Worm (Caenorhabditis elegans): Measurements from ENCODE around the gene F18H3.4.

F18H3.4 gene

DNA sequence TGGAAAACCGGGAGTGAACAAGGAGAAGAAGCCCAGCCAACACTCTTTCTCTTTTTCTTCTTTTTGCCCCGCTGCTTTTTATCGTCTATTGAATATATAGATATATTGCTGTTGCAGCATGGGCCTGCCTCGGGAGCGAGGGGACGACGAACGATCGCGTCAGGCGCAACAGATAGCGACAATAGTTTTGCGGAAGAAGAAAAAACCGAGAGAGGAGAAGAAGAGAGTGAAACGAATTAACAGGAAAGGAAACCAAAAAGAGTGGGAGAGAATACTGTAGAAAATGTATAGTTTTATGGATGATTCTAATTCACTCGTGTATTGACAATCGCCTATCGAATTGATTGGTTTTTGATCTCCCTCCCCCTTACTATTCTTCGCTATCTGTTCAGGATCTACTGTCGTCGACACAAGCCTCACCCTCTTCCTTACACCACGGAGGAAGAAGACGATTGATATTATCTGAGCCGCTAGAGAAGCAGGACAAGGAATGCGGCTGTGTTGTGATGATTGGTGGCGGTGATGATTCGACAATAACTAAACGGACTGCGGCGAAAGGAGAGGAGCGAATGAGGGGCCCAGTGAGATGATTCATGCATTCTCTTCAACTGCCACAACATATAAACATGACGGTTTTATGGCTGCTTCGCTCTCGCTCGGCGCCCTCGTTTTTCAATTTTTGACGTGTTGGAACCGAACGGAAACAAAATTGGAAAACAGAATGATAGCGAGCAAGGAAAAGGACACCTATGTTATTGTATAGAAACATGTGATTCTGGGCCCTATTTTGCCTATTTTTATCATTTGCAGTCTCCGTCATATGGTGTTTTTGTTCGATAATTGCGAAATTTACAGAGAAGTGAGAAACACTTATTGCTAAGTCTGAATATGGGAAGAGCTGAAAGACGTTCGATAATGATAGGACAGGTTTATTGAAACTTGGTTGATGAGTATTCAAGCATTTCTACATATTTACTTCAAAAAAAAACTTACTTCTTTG is 2.4 kb upstream of the F18H3.4 start (continued):
- TF ChIP-seq nhr-28 (tag; optimal IDR thresholded peaks at IDR 0.05): peak; percentile 40
- TF ChIP-seq F37D6.2 (tag; optimal IDR thresholded peaks at IDR 0.05): no peak
- TF ChIP-seq hlh-30 (tag; optimal IDR thresholded peaks at IDR 0.05; ENCODE audit: insufficient read depth): peak; percentile 58
- no peak for TF ChIP-seq pha-4 (GFP tag; IDR thresholded peaks at IDR 0.05)
- TF ChIP-seq pha-4 (tag; optimal IDR thresholded peaks at IDR 0.05): no peak
- TF ChIP-seq unc-62 (GFP tag; optimal IDR thresholded peaks at IDR 0.05 in 1 of 2): peak in 1 of 2 experiments; percentile 68
- no peak for TF ChIP-seq unc-62 (tag; optimal IDR thresholded peaks at IDR 0.05)
- TF ChIP-seq nhr-11 (tag; optimal IDR thresholded peaks at IDR 0.05): no peak
- peak; percentile 10 for TF ChIP-seq mxl-3 (GFP tag; optimal IDR thresholded peaks at IDR 0.05)
- TF ChIP-seq pqm-1 (tag; optimal IDR thresholded peaks at IDR 0.05): peak; percentile 15
- no peak for TF ChIP-seq Y75B8A.6 (GFP tag; IDR thresholded peaks at IDR 0.05)
- TF ChIP-seq zip-11 (GFP tag; IDR thresholded peaks at IDR 0.05): no peak
- TF ChIP-seq aha-1 (tag): peak; percentile 56
- no peak for TF ChIP-seq skn-1 (tag; optimal IDR thresholded peaks at IDR 0.05)
- TF ChIP-seq mdl-1 (tag; optimal IDR thresholded peaks at IDR 0.05): peak in 1 of 2 experiments; percentile 16
- no peak for TF ChIP-seq F10B5.3 (tag; optimal IDR thresholded peaks at IDR 0.05)

DNA sequence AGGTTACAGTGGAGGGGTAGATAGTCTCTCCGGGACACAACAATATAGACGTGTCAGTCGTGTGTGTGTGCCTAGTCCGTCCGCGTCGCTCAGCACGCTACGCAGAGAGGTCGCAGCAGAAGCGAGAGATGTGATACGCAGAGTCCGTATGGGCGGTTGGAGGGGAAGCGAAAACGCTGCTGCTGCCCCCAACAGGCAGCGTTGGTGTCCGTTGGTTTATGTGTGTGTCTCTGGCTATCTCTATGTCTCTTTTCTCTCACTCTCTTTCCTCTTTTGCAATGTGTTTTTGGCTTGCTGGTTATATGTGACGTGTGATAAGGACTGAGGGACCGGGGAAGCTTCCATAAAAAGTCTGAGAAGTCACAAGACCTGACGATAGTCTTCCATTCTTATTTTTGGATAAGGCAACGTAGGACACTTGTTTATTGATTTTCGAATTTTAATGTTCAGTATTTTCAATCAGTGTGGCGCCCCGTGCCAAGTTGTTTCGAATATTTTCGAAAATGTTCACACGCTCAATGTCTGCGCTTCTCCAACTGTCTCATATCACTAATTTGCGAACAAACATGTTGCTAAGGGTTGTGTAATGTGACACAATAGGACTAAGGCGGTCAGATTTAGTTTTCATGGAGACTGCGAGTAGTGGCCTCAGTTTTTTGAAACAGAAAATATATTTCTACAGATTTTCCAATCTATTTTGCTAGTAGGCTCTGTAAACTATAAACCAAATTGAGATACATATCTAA is 1.4 kb upstream of the F18H3.4 start, which contains the start of gene pab-2:
TSS of gene pab-2 (minus strand) at position 69 of the 746 bp plus-strand sequence.
- TF ChIP-seq nhr-42 (GFP tag; IDR thresholded peaks at IDR 0.05) (0 out of 2 replicates have a peak, but pooled peaks have one; percentile 34), Y5F2A.4 (GFP tag; optimal IDR thresholded peaks at IDR 0.05) (no peak), arid-1 (GFP tag; conservative IDR thresholded peaks at IDR 0.05) (0 out of 2 replicates have a peak, but pooled peaks have one; percentile 42), spr-1 (tag; optimal IDR thresholded peaks at IDR 0.05) (peak; percentile 73), F26F4.8 (GFP tag; conservative IDR thresholded peaks at IDR 0.05) (no peak), ztf-7 (tag; optimal IDR thresholded peaks at IDR 0.05) (peak; percentile 28), skn-1 (tag; optimal IDR thresholded peaks at IDR 0.05) (no peak), ztf-11 (tag; optimal IDR thresholded peaks at IDR 0.05) (no peak), fkh-10 (GFP tag; optimal IDR thresholded peaks at IDR 0.05) (peak; percentile 27), D1046.2 (GFP tag; IDR thresholded peaks at IDR 0.05) (0 out of 2 replicates have a peak, but pooled peaks have one; percentile 54), daf-19 (GFP tag; conservative IDR thresholded peaks at IDR 0.05) (no peak), lin-1 (GFP tag; IDR thresholded peaks at IDR 0.05) (no peak; the same call in 1 of the 2 replicates), nhr-6 (tag; optimal IDR thresholded peaks at IDR 0.05) (no peak), ces-1 (GFP tag; optimal IDR thresholded peaks at IDR 0.05) (no peak), nhr-76 (tag; optimal IDR thresholded peaks at IDR 0.05) (no peak), ceh-32 (tag; optimal IDR thresholded peaks at IDR 0.05; ENCODE audit: poor library complexity) (no peak), hlh-11 (tag; optimal IDR thresholded peaks at IDR 0.05) (peak; percentile 98), zip-11 (GFP tag; IDR thresholded peaks at IDR 0.05) (no peak), ZK546.5 (tag; optimal IDR thresholded peaks at IDR 0.05) (no peak), mep-1 (tag; optimal IDR thresholded peaks at IDR 0.05) (peak; percentile 88), F44E2.7 (GFP tag; IDR thresholded peaks at IDR 0.05) (0 out of 2 replicates have a peak, but pooled peaks have one; percentile 35), ceh-44 (GFP tag; IDR thresholded peaks at IDR 0.05) (no peak), hif-1 (tag; optimal IDR thresholded peaks at IDR 0.05) (peak in 1 of 2 experiments; percentile 59), pqm-1 (tag; optimal IDR thresholded peaks at IDR 0.05) (peak; percentile 29), php-3 (GFP tag; IDR thresholded peaks at IDR 0.05) (peak; percentile 85), hlh-30 (tag; optimal IDR thresholded peaks at IDR 0.05; ENCODE audit: insufficient read depth) (peak; percentile 93), ceh-28 (tag; optimal IDR thresholded peaks at IDR 0.05) (no peak), Y105C5A.15 (GFP tag; IDR thresholded peaks at IDR 0.05) (no peak), F10B5.3 (tag; optimal IDR thresholded peaks at IDR 0.05) (no peak), sdz-12 (GFP tag; optimal IDR thresholded peaks at IDR 0.05) (no peak), ctbp-1 (GFP tag; IDR thresholded peaks at IDR 0.05) (peak; percentile 68), nhr-48 (tag; optimal IDR thresholded peaks at IDR 0.05) (peak; percentile 92), aly-2 (tag; optimal IDR thresholded peaks at IDR 0.05) (no peak), nhr-25 (tag; optimal IDR thresholded peaks at IDR 0.05; ENCODE audit: borderline replicate concordance, insufficient read depth) (peak; percentile 51), F37D6.2 (tag; optimal IDR thresholded peaks at IDR 0.05) (peak; percentile 47), lin-29 (GFP tag; IDR thresholded peaks at IDR 0.05) (no peak)
